Fruit fly (Drosophila melanogaster) Kc167 (cell line): ENCODE data around the gene loco.

ENCODE experiments used
- Myc ChIP-seq: fragments of >200 bp; optimal IDR thresholded peaks from 2 replicates; lab custom pipeline; 2017; ENCODE audit warnings: missing external identifiers
- Sin3A ChIP-seq: fragments of >200 bp; optimal IDR thresholded peaks from 2 replicates; lab custom pipeline; 2018; ENCODE audit warnings: missing external identifiers
- h ChIP-seq: fragments of >200 bp; optimal IDR thresholded peaks from 3 replicates; lab custom pipeline; 2018; ENCODE audit warnings: missing external identifiers
- insv ChIP-seq: fragments of >200 bp; optimal IDR thresholded peaks from 3 replicates; lab custom pipeline; 2018; ENCODE audit warnings: missing external identifiers
- psq ChIP-seq: fragments of >200 bp; optimal IDR thresholded peaks from 2 replicates; lab custom pipeline; 2017; ENCODE audit warnings: missing external identifiers
- ttk ChIP-seq: sonication (Bioruptor generic); optimal IDR thresholded peaks from 2 replicates; lab custom pipeline; 2017; ENCODE audit warnings: missing external identifiers

Gene loco

dm6 chr3R:22667284-22667958 is 28.2 kb upstream of the loco start:
- TF ChIP-seq insv (lab: Kevin White, UChicago) (no peak), ttk (lab: Kevin White, UChicago) (no peak), Myc (lab: Kevin White, UChicago) (no peak)

- TF ChIP-seq insv (lab: Kevin White, UChicago): no peak
- no peak for TF ChIP-seq ttk (lab: Kevin White, UChicago)
- no peak for TF ChIP-seq Myc (lab: Kevin White, UChicago)
- no peak for TF ChIP-seq Sin3A (lab: Kevin White, UChicago)
- no peak for TF ChIP-seq psq (lab: Kevin White, UChicago)
Observed at dm6 chr3R:22666449-22667283, 27.5 kb upstream of the loco start.

- TF ChIP-seq insv (lab: Kevin White, UChicago): no peak
- no peak for TF ChIP-seq ttk (lab: Kevin White, UChicago)
Observed at dm6 chr3R:22664274-22664673, 25.1 kb upstream of the loco start.

- TF ChIP-seq h (lab: Kevin White, UChicago) (no peak), ttk (lab: Kevin White, UChicago) (no peak), Sin3A (lab: Kevin White, UChicago) (no peak), Myc (lab: Kevin White, UChicago) (no peak), psq (lab: Kevin White, UChicago) (no peak), insv (lab: Kevin White, UChicago) (no peak)
Observed at dm6 chr3R:22663115-22663514, 23.9 kb upstream of the loco start.

dm6 chr3R:22649859-22650258 is 10.7 kb upstream of the loco start:
- TF ChIP-seq Sin3A (lab: Kevin White, UChicago) (no peak), Myc (lab: Kevin White, UChicago) (no peak), ttk (lab: Kevin White, UChicago) (no peak), h (lab: Kevin White, UChicago) (no peak), psq (lab: Kevin White, UChicago) (no peak), insv (lab: Kevin White, UChicago) (no peak)

- TF ChIP-seq Sin3A (lab: Kevin White, UChicago): no peak
- no peak for TF ChIP-seq psq (lab: Kevin White, UChicago)
- TF ChIP-seq ttk (lab: Kevin White, UChicago): no peak
- TF ChIP-seq insv (lab: Kevin White, UChicago): no peak
- TF ChIP-seq h (lab: Kevin White, UChicago): no peak
- TF ChIP-seq Myc (lab: Kevin White, UChicago): no peak
Observed at dm6 chr3R:22638604-22639238, 466 bp downstream of the loco start.

- TF ChIP-seq h (lab: Kevin White, UChicago): no peak
- no peak for TF ChIP-seq Myc (lab: Kevin White, UChicago)
- no peak for TF ChIP-seq psq (lab: Kevin White, UChicago)
- TF ChIP-seq ttk (lab: Kevin White, UChicago): no peak
- no peak for TF ChIP-seq Sin3A (lab: Kevin White, UChicago)
- TF ChIP-seq insv (lab: Kevin White, UChicago): no peak
Observed at dm6 chr3R:22636567-22636889, 2.7 kb downstream of the loco start.

- no peak for TF ChIP-seq Sin3A (lab: Kevin White, UChicago)
Observed at dm6 chr3R:22635684-22636566, 3.3 kb downstream of the loco start.

dm6 chr3R:22634549-22635410 is 4.4 kb downstream of the loco start:
- TF ChIP-seq Myc (lab: Kevin White, UChicago) (no peak), psq (lab: Kevin White, UChicago) (no peak), Sin3A (lab: Kevin White, UChicago) (no peak), h (lab: Kevin White, UChicago) (no peak), ttk (lab: Kevin White, UChicago) (no peak), insv (lab: Kevin White, UChicago) (no peak)

dm6 chr3R:22632980-22633379 is 6.2 kb downstream of the loco start:
- TF ChIP-seq insv (lab: Kevin White, UChicago) (no peak), ttk (lab: Kevin White, UChicago) (no peak), psq (lab: Kevin White, UChicago) (no peak), Sin3A (lab: Kevin White, UChicago) (no peak), Myc (lab: Kevin White, UChicago) (no peak), h (lab: Kevin White, UChicago) (no peak)
